Worm (Caenorhabditis elegans) whole organism, L4/young adult: ENCODE results near the gene C03G6.6.

ENCODE experiments used
- W03F9.2 ChIP-seq: fragments of 150-350 bp; optimal IDR thresholded peaks from 2 replicates; lab custom pipeline; 2014; ENCODE audit warnings: missing biosample characterization, missing genetic modification characterization
- dao-5 ChIP-seq: sonication (generic microtip); optimal IDR thresholded peaks from 2 replicates; lab custom pipeline; 2016; ENCODE audit warnings: missing genotype, missing genetic modification characterization, moderate library complexity, missing compliant biosample characterization

ce11 chrV:7353602-7354001, 3.6 kb upstream of the C03G6.6 start:
- no peak for TF ChIP-seq dao-5
- TF ChIP-seq W03F9.2 = no peak
